Fruit fly (Drosophila melanogaster) whole organism, embryonic: ENCODE measurements around the gene Cyp4d14.

Source experiments
- B-H2 ChIP-seq: fragments of 200-800 bp; sonication (Bioruptor generic); optimal IDR thresholded peaks from 2 replicates; lab custom pipeline; 2018; ENCODE audit warnings: missing biosample characterization, mild to moderate bottlenecking, missing genetic modification characterization
- CG11093 ChIP-seq: fragments of 200-800 bp; sonication (Bioruptor generic); IDR thresholded peaks from 3 replicates; pipeline ENCODE4 v1.3.6; 2022; ENCODE audit warnings: missing biosample characterization, missing genetic modification characterization
- CG12769 ChIP-seq: fragments of 200-800 bp; sonication (Bioruptor generic); optimal IDR thresholded peaks from 2 replicates; lab custom pipeline; 2019; ENCODE audit warnings: missing biosample characterization, mild to moderate bottlenecking, missing genetic modification characterization, moderate library complexity
- CG15601 ChIP-seq: fragments of 200-800 bp; sonication (Bioruptor generic); optimal IDR thresholded peaks from 3 replicates; lab custom pipeline; 2019; ENCODE audit warnings: missing biosample characterization, mild to moderate bottlenecking, missing genetic modification characterization, moderate library complexity
- CG17829 ChIP-seq: fragments of 200-800 bp; optimal IDR thresholded peaks from 2 replicates; lab custom pipeline; 2019; ENCODE audit warnings: missing biosample characterization, mild to moderate bottlenecking, missing genetic modification characterization, moderate library complexity
- CG1832 ChIP-seq: fragments of 200-800 bp; sonication (Bioruptor generic); optimal IDR thresholded peaks from 2 replicates; lab custom pipeline; 2017; ENCODE audit warnings: missing biosample characterization, mild to moderate bottlenecking, missing genetic modification characterization, inconsistent platforms
- CG31365 ChIP-seq: fragments of 200-800 bp; sonication (Bioruptor generic); optimal IDR thresholded peaks from 2 replicates; lab custom pipeline; 2018; ENCODE audit warnings: missing biosample characterization, mild to moderate bottlenecking, missing genetic modification characterization
- CG3163 ChIP-seq: fragments of 200-800 bp; sonication (Bioruptor generic); optimal IDR thresholded peaks from 3 replicates; lab custom pipeline; 2016; ENCODE audit warnings: missing biosample characterization, missing genetic modification characterization
- CG32772 ChIP-seq: fragments of 200-800 bp; sonication (Bioruptor generic); IDR thresholded peaks from 2 replicates; pipeline ENCODE4 v1.3.6; 2022; ENCODE audit warnings: missing biosample characterization, missing genetic modification characterization
- CG4707 ChIP-seq: fragments of 200-800 bp; sonication (Bioruptor generic); optimal IDR thresholded peaks from 2 replicates; lab custom pipeline; 2018; ENCODE audit warnings: missing biosample characterization, mild to moderate bottlenecking, missing genetic modification characterization, moderate library complexity
- CG8478 ChIP-seq: fragments of >200 bp; optimal IDR thresholded peaks from 2 replicates; lab custom pipeline; 2018
- CG9932 ChIP-seq: fragments of 200-800 bp; sonication (Bioruptor generic); IDR thresholded peaks from 2 replicates; pipeline ENCODE4 v1.3.6; 2022; ENCODE audit warnings: missing biosample characterization, missing genetic modification characterization
- CkIIα-i1 ChIP-seq: fragments of 200-800 bp; sonication (Bioruptor generic); IDR thresholded peaks from 2 replicates; pipeline ENCODE4 v1.3.6; 2022; ENCODE audit warnings: missing biosample characterization, missing genetic modification characterization
- Dip3 ChIP-seq: fragments of 200-800 bp; sonication (Bioruptor generic); optimal IDR thresholded peaks from 3 replicates; lab custom pipeline; 2016; ENCODE audit warnings: missing biosample characterization, missing genetic modification characterization
- Dll ChIP-seq: fragments of 200-800 bp; sonication (Bioruptor generic); IDR thresholded peaks from 4 replicates; pipeline ENCODE4 v1.3.6; 2022; ENCODE audit warnings: missing biosample characterization, missing genetic modification characterization; ENCODE audit not compliant: partially characterized antibody
- E2f1 ChIP-seq: fragments of 200-800 bp; sonication (Bioruptor generic); IDR thresholded peaks from 2 replicates; pipeline ENCODE4 v1.3.6; 2022; ENCODE audit warnings: missing biosample characterization, missing genetic modification characterization
- E2f2 ChIP-seq: fragments of 200-800 bp; sonication (Bioruptor generic); IDR thresholded peaks from 2 replicates; pipeline ENCODE4 v1.3.6; 2022; ENCODE audit warnings: missing biosample characterization, missing genetic modification characterization
- Eip74EF ChIP-seq, 2 experiments: fragments of 200-800 bp in 1 of 2; fragments of >200 bp in 1 of 2; sonication (Bioruptor generic) in 1 of 2; optimal IDR thresholded peaks; 2 replicates each; lab custom pipeline; 2017 to 2019; ENCODE audit warnings: missing biosample characterization in 2 of 2, missing genetic modification characterization in 2 of 2, mild to moderate bottlenecking in 1 of 2, moderate library complexity in 1 of 2
- Elba2 ChIP-seq: fragments of 200-800 bp; sonication (Bioruptor generic); optimal IDR thresholded peaks from 3 replicates; lab custom pipeline; 2016; ENCODE audit warnings: missing biosample characterization, missing genetic modification characterization
- Fer1 ChIP-seq: fragments of 200-800 bp; sonication (Bioruptor generic); optimal IDR thresholded peaks from 2 replicates; lab custom pipeline; 2017; ENCODE audit warnings: missing biosample characterization, mild to moderate bottlenecking, missing genetic modification characterization
- HLH4C ChIP-seq: fragments of 200-800 bp; sonication (Bioruptor generic); IDR thresholded peaks from 3 replicates; pipeline ENCODE4 v1.3.6; 2022; ENCODE audit warnings: missing biosample characterization, missing genetic modification characterization; ENCODE audit not compliant: partially characterized antibody
- HLHmδ ChIP-seq: fragments of 200-800 bp; sonication (Bioruptor generic); optimal IDR thresholded peaks from 2 replicates; lab custom pipeline; 2018; ENCODE audit warnings: missing biosample characterization, mild to moderate bottlenecking, missing genetic modification characterization, moderate library complexity
- Hand ChIP-seq: fragments of 200-800 bp; sonication (Bioruptor generic); optimal IDR thresholded peaks from 2 replicates; lab custom pipeline; 2017; ENCODE audit warnings: mild to moderate bottlenecking, missing biosample characterization, missing genetic modification reagents, missing genetic modification characterization
- Med ChIP-seq: fragments of 200-800 bp; sonication (Bioruptor generic); peaks from one replicate; lab custom pipeline; 2016; ENCODE audit warnings: missing biosample characterization, missing genetic modification characterization, mild to moderate bottlenecking, inconsistent platforms, moderate library complexity
- Nf-YC ChIP-seq: fragments of 200-800 bp; optimal IDR thresholded peaks from 3 replicates; lab custom pipeline; 2019; ENCODE audit warnings: missing biosample characterization, mild to moderate bottlenecking, missing genetic modification characterization, moderate library complexity
- NfI ChIP-seq: fragments of 200-800 bp; sonication (Bioruptor generic); optimal IDR thresholded peaks from 3 replicates; lab custom pipeline; 2018; ENCODE audit warnings: missing biosample characterization, mild to moderate bottlenecking, missing genetic modification characterization, moderate library complexity
- Pdp1 ChIP-seq, 2 experiments: fragments of 200-800 bp; sonication (Bioruptor generic); optimal IDR thresholded peaks; 3 replicates each; lab custom pipeline; 2016; ENCODE audit warnings: missing biosample characterization in 2 of 2, missing genetic modification characterization in 2 of 2, mild to moderate bottlenecking in 1 of 2, moderate library complexity in 1 of 2
- Scr ChIP-seq: fragments of 200-800 bp; sonication (Bioruptor generic); IDR thresholded peaks from 2 replicates; pipeline ENCODE4 v1.3.6; 2022; ENCODE audit warnings: missing biosample characterization, missing genetic modification characterization; ENCODE audit not compliant: partially characterized antibody
- Sox102F ChIP-seq: fragments of 200-800 bp; sonication (Bioruptor generic); optimal IDR thresholded peaks from 2 replicates; lab custom pipeline; 2018; ENCODE audit warnings: missing biosample characterization, mild to moderate bottlenecking, missing genetic modification characterization, moderate library complexity
- TFAM ChIP-seq: fragments of 200-800 bp; sonication (Bioruptor generic); optimal IDR thresholded peaks from 2 replicates; lab custom pipeline; 2017; ENCODE audit warnings: missing biosample characterization, missing genetic modification characterization, inconsistent platforms
- Trl ChIP-seq, 3 experiments: fragments of >200 bp in 2 of 3; fragments of 200-800 bp in 1 of 3; sonication (Bioruptor generic) in 1 of 3; optimal IDR thresholded peaks; 2 replicates in 1 of 3; 3 replicates in 2 of 3; lab custom pipeline; 2016 to 2017; ENCODE audit warnings: missing biosample characterization in 1 of 3, missing genetic modification characterization in 1 of 3
- Xrp1 ChIP-seq: fragments of 200-800 bp; sonication (Bioruptor generic); IDR thresholded peaks from 2 replicates; pipeline ENCODE4 v1.3.6; 2022; ENCODE audit warnings: missing biosample characterization, missing genetic modification characterization
- aop ChIP-seq: fragments of 200-800 bp; sonication (Bioruptor generic); IDR thresholded peaks from 2 replicates; pipeline ENCODE4 v1.3.6; 2022; ENCODE audit warnings: missing biosample characterization, missing genetic modification characterization
- bowl ChIP-seq: fragments of 200-800 bp; sonication (Bioruptor generic); IDR thresholded peaks from 2 replicates; pipeline ENCODE4 v1.3.6; 2022; ENCODE audit warnings: missing biosample characterization, missing genetic modification characterization
- btn ChIP-seq: fragments of 200-800 bp; sonication (Bioruptor generic); optimal IDR thresholded peaks from 2 replicates; lab custom pipeline; 2016; ENCODE audit warnings: missing biosample characterization, missing genetic modification characterization
- ems ChIP-seq: fragments of 200-800 bp; sonication (Bioruptor generic); optimal IDR thresholded peaks from 3 replicates; lab custom pipeline; 2016; ENCODE audit warnings: missing biosample characterization, missing genetic modification characterization
- exex ChIP-seq: fragments of 200-800 bp; sonication (Bioruptor generic); optimal IDR thresholded peaks from 4 replicates; lab custom pipeline; 2018; ENCODE audit warnings: missing biosample characterization, mild to moderate bottlenecking, missing genetic modification characterization, moderate library complexity
- gcm ChIP-seq: fragments of 200-800 bp; sonication (Bioruptor generic); optimal IDR thresholded peaks from 2 replicates; lab custom pipeline; 2019; ENCODE audit warnings: missing biosample characterization, mild to moderate bottlenecking, missing genetic modification characterization, moderate library complexity
- hb ChIP-seq: fragments of 200-800 bp; sonication (Bioruptor generic); IDR thresholded peaks from 3 replicates; pipeline ENCODE4 v1.3.6; 2022; ENCODE audit warnings: missing biosample characterization, missing genetic modification characterization; ENCODE audit not compliant: partially characterized antibody
- nmo ChIP-seq: fragments of 200-800 bp; sonication (Bioruptor generic); optimal IDR thresholded peaks from 2 replicates; lab custom pipeline; 2018; ENCODE audit warnings: missing biosample characterization, mild to moderate bottlenecking, missing genetic modification characterization, moderate library complexity
- nom ChIP-seq: fragments of 200-800 bp; sonication (Bioruptor generic); optimal IDR thresholded peaks from 2 replicates; lab custom pipeline; 2017; ENCODE audit warnings: missing biosample characterization, missing genetic modification characterization, mild to moderate bottlenecking, moderate library complexity, missing genetic modification reagents
- pzg ChIP-seq: fragments of 200-800 bp; sonication (Bioruptor generic); optimal IDR thresholded peaks from 3 replicates; lab custom pipeline; 2018; ENCODE audit warnings: missing biosample characterization, mild to moderate bottlenecking, missing genetic modification characterization, moderate library complexity
- repo ChIP-seq: fragments of 200-800 bp; sonication (Bioruptor generic); optimal IDR thresholded peaks from 2 replicates; lab custom pipeline; 2016; ENCODE audit warnings: missing biosample characterization, missing genetic modification characterization
- row ChIP-seq: fragments of 200-800 bp; sonication (Bioruptor generic); IDR thresholded peaks from 3 replicates; pipeline ENCODE4 v1.3.6; 2022; ENCODE audit warnings: missing biosample characterization, missing genetic modification characterization
- run ChIP-seq: fragments of 200-800 bp; sonication (Bioruptor generic); optimal IDR thresholded peaks from 3 replicates; lab custom pipeline; 2018; ENCODE audit warnings: missing biosample characterization, mild to moderate bottlenecking, missing genetic modification characterization
- so ChIP-seq: fragments of 200-800 bp; sonication (Bioruptor generic); IDR thresholded peaks from 3 replicates; pipeline ENCODE4 v1.3.6; 2022; ENCODE audit warnings: missing biosample characterization, missing genetic modification characterization
- stwl ChIP-seq: fragments of 200-800 bp; sonication (Bioruptor generic); optimal IDR thresholded peaks from 3 replicates; lab custom pipeline; 2018; ENCODE audit warnings: missing biosample characterization, mild to moderate bottlenecking, missing genetic modification characterization, moderate library complexity
- vvl ChIP-seq: fragments of 200-800 bp; sonication (Bioruptor generic); IDR thresholded peaks from 2 replicates; pipeline ENCODE4 v1.3.6; 2022; ENCODE audit warnings: missing biosample characterization, missing genetic modification characterization
- z ChIP-seq: fragments of 200-800 bp; sonication (Bioruptor generic); IDR thresholded peaks from 3 replicates; pipeline ENCODE4 v1.3.6; 2022; ENCODE audit warnings: missing biosample characterization, missing genetic modification characterization
- zf30C ChIP-seq: fragments of 200-800 bp; sonication (Bioruptor generic); optimal IDR thresholded peaks from 3 replicates; lab custom pipeline; 2018; ENCODE audit warnings: missing biosample characterization, mild to moderate bottlenecking, missing genetic modification characterization

The Cyp4d14 gene

dm6 chrX:2155868-2156267, 19.2 kb downstream of the Cyp4d14 start (continued):
- TF ChIP-seq pzg (GFP tag; lab: Kevin White, UChicago) (peak; percentile 21), Hand (GFP tag; lab: Kevin White, UChicago) (no peak), CG3163 (GFP tag; lab: Kevin White, UChicago) (peak; percentile 46), CkIIα-i1 (no peak), exex (tag; lab: Kevin White, UChicago) (peak; percentile 9), B-H2 (GFP tag; lab: Kevin White, UChicago) (no peak), HLHmδ (GFP tag; lab: Kevin White, UChicago) (no peak), CG8478 (lab: Kevin White, UChicago) (peak; percentile 88), Trl (optimal IDR thresholded peaks at IDR 0.05; lab: Kevin White, UChicago) (peak; percentile 54 to 70), Trl (GFP tag; optimal IDR thresholded peaks at IDR 0.05; lab: Kevin White, UChicago) (peak; percentile 45), CG32772 (no peak), E2f1 (GFP tag; lab: Robert Waterston, UW) (peak; percentile 87), zf30C (GFP tag; lab: Kevin White, UChicago) (peak; percentile 60), CG4707 (GFP tag; lab: Kevin White, UChicago) (no peak), ems (no peak), E2f2 (GFP tag; lab: Robert Waterston, UW) (peak; percentile 64), bowl (GFP tag; lab: Robert Waterston, UW) (no peak), Dll (0 out of 4 replicates have a peak, but pooled peaks have one; percentile 22), TFAM (GFP tag; lab: Kevin White, UChicago) (no peak), stwl (tag; lab: Kevin White, UChicago) (peak; percentile 20), CG11093 (GFP tag; lab: Robert Waterston, UW) (no peak), Dip3 (no peak), nom (GFP tag; lab: Kevin White, UChicago) (no peak), HLH4C (GFP tag; lab: Robert Waterston, UW) (no peak), aop (GFP tag; lab: Robert Waterston, UW) (no peak), run (no peak), vvl (GFP tag; lab: Robert Waterston, UW) (peak; percentile 36; the same call in 1 of the 2 replicates), hb (GFP tag; lab: Robert Waterston, UW) (no peak), CG9932 (GFP tag; lab: Robert Waterston, UW) (no peak), CG15601 (tag; lab: Kevin White, UChicago) (no peak), z (0 out of 3 replicates have a peak, but pooled peaks have one; percentile 22), Xrp1 (GFP tag; lab: Robert Waterston, UW) (0 out of 2 replicates have a peak, but pooled peaks have one; percentile 8), Med (GFP tag; lab: Kevin White, UChicago) (peak; percentile 53), CG1832 (peak; percentile 96), NfI (GFP tag; lab: Kevin White, UChicago) (no peak), Sox102F (GFP tag; lab: Kevin White, UChicago) (peak; percentile 64), repo (GFP tag; lab: Kevin White, UChicago) (no peak), CG17829 (tag; lab: Kevin White, UChicago) (peak; percentile 32), Scr (GFP tag; lab: Robert Waterston, UW) (peak; percentile 14; the same call in 1 of the 2 replicates), btn (GFP tag; lab: Kevin White, UChicago) (peak; percentile 2), Nf-YC (tag; lab: Kevin White, UChicago) (peak; percentile 78), nmo (peak; percentile 20), row (GFP tag; lab: Robert Waterston, UW) (peak; percentile 64), Elba2 (GFP tag; lab: Kevin White, UChicago) (peak; percentile 28), so (GFP tag; lab: Robert Waterston, UW) (peak; percentile 69), gcm (GFP tag; lab: Kevin White, UChicago) (peak; percentile 14), CG12769 (tag; lab: Kevin White, UChicago) (peak; percentile 93), CG31365 (tag; lab: Kevin White, UChicago) (peak; percentile 70), Fer1 (GFP tag; lab: Kevin White, UChicago) (peak; percentile 18), Eip74EF (GFP tag; optimal IDR thresholded peaks at IDR 0.05; lab: Kevin White, UChicago) (no peak), Pdp1 (GFP tag; optimal IDR thresholded peaks at IDR 0.05; lab: Kevin White, UChicago) (peak in 1 of 2 experiments; percentile 85)
